Worm (Caenorhabditis elegans) whole organism, young adult: Measurements from ENCODE around the gene nduv-3.
A peak's percentile ranks its signal among the peaks of the same experiment; 100 is the strongest.

Source experiments
- B0261.1 ChIP-seq: sonication (generic microtip); optimal IDR thresholded peaks from 2 replicates; lab custom pipeline; 2016; ENCODE audit warnings: mild to moderate bottlenecking, missing genetic modification characterization, moderate library complexity, missing compliant biosample characterization
- C17E4.6 ChIP-seq: fragments of 200-800 bp; sonication (Bioruptor generic); IDR thresholded peaks from 2 replicates; pipeline ENCODE4 v1.3.6; 2022; ENCODE audit warnings: missing genetic modification reagents, missing genetic modification characterization, missing compliant biosample characterization
- F10E7.11 ChIP-seq: sonication (generic microtip); optimal IDR thresholded peaks from 2 replicates; lab custom pipeline; 2017; ENCODE audit warnings: mild to moderate bottlenecking, missing genetic modification characterization, moderate library complexity, missing compliant biosample characterization
- F33H1.4 ChIP-seq: fragments of 200-800 bp; sonication (Bioruptor generic); IDR thresholded peaks from 2 replicates; pipeline ENCODE4 v1.3.6; 2022; ENCODE audit warnings: missing genetic modification reagents, missing genetic modification characterization, missing compliant biosample characterization
- F49E8.2 ChIP-seq: sonication (generic microtip); optimal IDR thresholded peaks from 3 replicates; lab custom pipeline; 2017; ENCODE audit warnings: missing genetic modification characterization, mild to moderate bottlenecking, missing compliant biosample characterization, antibody characterized with exemption, moderate library complexity; ENCODE audit not compliant: insufficient read depth
- F57C9.4 ChIP-seq: sonication (generic microtip); optimal IDR thresholded peaks from 2 replicates; lab custom pipeline; 2017; ENCODE audit warnings: mild to moderate bottlenecking, missing genetic modification characterization, missing compliant biosample characterization
- T07F8.4 ChIP-seq: sonication (generic microtip); optimal IDR thresholded peaks from 2 replicates; lab custom pipeline; 2016; ENCODE audit warnings: mild to moderate bottlenecking, missing genetic modification characterization, moderate library complexity, missing compliant biosample characterization
- Y53G8AR.9 ChIP-seq: fragments of 200-800 bp; sonication (Bioruptor generic); conservative IDR thresholded peaks from 2 replicates; pipeline ENCODE4 v1.3.6; 2022; ENCODE audit warnings: missing genetic modification reagents, missing genetic modification characterization, missing compliant biosample characterization
- Y79H2A.3 ChIP-seq: fragments of 200-800 bp; sonication (Bioruptor generic); conservative IDR thresholded peaks from 2 replicates; pipeline ENCODE4 v1.3.6; 2022; ENCODE audit warnings: missing genetic modification reagents, missing genetic modification characterization, missing compliant biosample characterization
- ama-1 ChIP-seq, 3 experiments: fragments of 150-350 bp in 1 of 3; sonication (generic microtip) in 2 of 3; optimal IDR thresholded peaks; 2 replicates each; lab custom pipeline; 2014 to 2018; ENCODE audit warnings: missing biosample characterization in 2 of 3, missing genetic modification characterization in 2 of 3, missing genetic modification reagents in 2 of 3
- aptf-3 ChIP-seq: fragments of 200-800 bp; sonication (Bioruptor generic); IDR thresholded peaks from 2 replicates; pipeline ENCODE4 v1.3.6; 2022; ENCODE audit warnings: missing genetic modification characterization, missing compliant biosample characterization
- athp-1 ChIP-seq: sonication (generic microtip); optimal IDR thresholded peaks from 2 replicates; lab custom pipeline; 2017; ENCODE audit warnings: mild to moderate bottlenecking, missing genetic modification characterization, missing compliant biosample characterization
- attf-3 ChIP-seq: fragments of 200-800 bp; sonication (Bioruptor generic); conservative IDR thresholded peaks from 2 replicates; pipeline ENCODE4 v1.3.6; 2022; ENCODE audit warnings: missing genetic modification reagents, missing genetic modification characterization, missing compliant biosample characterization
- bed-1 ChIP-seq: fragments of 200-800 bp; sonication (Bioruptor generic); IDR thresholded peaks from 2 replicates; pipeline ENCODE4 v1.3.6; 2022; ENCODE audit warnings: missing genetic modification reagents, missing genetic modification characterization, missing compliant biosample characterization
- cebp-1 ChIP-seq, 2 experiments: fragments of 200-800 bp in 1 of 2; sonication (Bioruptor generic) in 1 of 2; sonication (generic microtip) in 1 of 2; IDR thresholded peaks in 1 of 2; optimal IDR thresholded peaks in 1 of 2; 2 replicates each; pipeline versions ENCODE4 v1.3.6 to Lab custom; 2017 to 2022; ENCODE audit warnings: missing compliant biosample characterization in 2 of 2, missing genetic modification characterization in 2 of 2, mild to moderate bottlenecking in 1 of 2, missing genetic modification reagents in 1 of 2, moderate library complexity in 1 of 2
- ceh-27 ChIP-seq: fragments of 200-800 bp; sonication (Bioruptor generic); optimal IDR thresholded peaks from 2 replicates; lab custom pipeline; 2018; ENCODE audit warnings: mild to moderate bottlenecking, missing genetic modification characterization, moderate library complexity, missing compliant biosample characterization
- ceh-40 ChIP-seq: fragments of 200-800 bp; sonication (Bioruptor generic); IDR thresholded peaks from 2 replicates; pipeline ENCODE4 v1.3.6; 2022; ENCODE audit warnings: missing genetic modification characterization, missing compliant biosample characterization
- ceh-58 ChIP-seq: fragments of 200-800 bp; sonication (Bioruptor generic); IDR thresholded peaks from 2 replicates; pipeline ENCODE4 v1.3.6; 2022; ENCODE audit warnings: missing genetic modification characterization, missing compliant biosample characterization
- chd-7 ChIP-seq: sonication (generic microtip); optimal IDR thresholded peaks from 2 replicates; lab custom pipeline; 2016; ENCODE audit warnings: mild to moderate bottlenecking, missing genetic modification characterization, moderate library complexity, missing compliant biosample characterization
- die-1 ChIP-seq: sonication (generic microtip); optimal IDR thresholded peaks from 2 replicates; lab custom pipeline; 2016; ENCODE audit warnings: missing genotype, mild to moderate bottlenecking, missing genetic modification characterization, missing compliant biosample characterization
- hmg-1.2 ChIP-seq: fragments of 200-800 bp; sonication (Bioruptor generic); IDR thresholded peaks from 2 replicates; pipeline ENCODE4 v1.3.6; 2022; ENCODE audit warnings: missing genetic modification reagents, missing genetic modification characterization, missing compliant biosample characterization
- let-607 ChIP-seq, 2 experiments: fragments of 200-800 bp in 1 of 2; sonication (Bioruptor generic) in 1 of 2; sonication (generic microtip) in 1 of 2; optimal IDR thresholded peaks; 2 replicates each; lab custom pipeline; 2016 to 2018; ENCODE audit warnings: mild to moderate bottlenecking in 2 of 2, missing compliant biosample characterization in 2 of 2, missing genetic modification characterization in 2 of 2, moderate library complexity in 2 of 2, missing genotype in 1 of 2
- lin-26 ChIP-seq: fragments of 200-800 bp; sonication (Bioruptor generic); IDR thresholded peaks from 2 replicates; pipeline ENCODE4 v1.3.6; 2022; ENCODE audit warnings: missing genetic modification reagents, missing genetic modification characterization, missing compliant biosample characterization
- lin-54 ChIP-seq: fragments of 200-800 bp; sonication (Bioruptor generic); optimal IDR thresholded peaks from 2 replicates; lab custom pipeline; 2018; ENCODE audit warnings: mild to moderate bottlenecking, missing genetic modification characterization, missing compliant biosample characterization
- lsl-1 ChIP-seq: fragments of 200-800 bp; sonication (Bioruptor generic); optimal IDR thresholded peaks from 2 replicates; lab custom pipeline; 2018; ENCODE audit warnings: mild to moderate bottlenecking, missing genetic modification characterization, moderate library complexity, missing compliant biosample characterization
- madf-6 ChIP-seq: fragments of 200-800 bp; sonication (Bioruptor generic); IDR thresholded peaks from 2 replicates; pipeline ENCODE4 v1.3.6; 2022; ENCODE audit warnings: missing genetic modification reagents, missing genetic modification characterization, missing compliant biosample characterization
- mcd-1 ChIP-seq: fragments of 200-800 bp; sonication (Bioruptor generic); IDR thresholded peaks from 2 replicates; pipeline ENCODE4 v1.3.6; 2022; ENCODE audit warnings: missing genetic modification reagents, missing genetic modification characterization, missing compliant biosample characterization
- mes-4 ChIP-seq: sonication (generic microtip); optimal IDR thresholded peaks from 2 replicates; lab custom pipeline; 2016; ENCODE audit warnings: missing genotype, missing genetic modification characterization, missing compliant biosample characterization
- mxl-1 ChIP-seq: sonication (generic microtip); optimal IDR thresholded peaks from 2 replicates; lab custom pipeline; 2016; ENCODE audit warnings: missing genetic modification characterization, missing compliant biosample characterization
- nfyb-1 ChIP-seq: fragments of 200-800 bp; sonication (Bioruptor generic); IDR thresholded peaks from 2 replicates; pipeline ENCODE4 v1.3.6; 2022; ENCODE audit warnings: missing genetic modification reagents, missing genetic modification characterization, missing compliant biosample characterization
- nhr-120 ChIP-seq: fragments of 200-800 bp; sonication (Bioruptor generic); IDR thresholded peaks from 2 replicates; pipeline ENCODE4 v1.3.6; 2022; ENCODE audit warnings: missing genetic modification characterization, missing compliant biosample characterization
- pbrm-1 ChIP-seq: fragments of 200-800 bp; sonication (Bioruptor generic); IDR thresholded peaks from 2 replicates; pipeline ENCODE4 v1.3.6; 2022; ENCODE audit warnings: missing genetic modification reagents, missing genetic modification characterization, missing compliant biosample characterization
- rcor-1 ChIP-seq: fragments of 200-800 bp; sonication (Bioruptor generic); IDR thresholded peaks from 2 replicates; pipeline ENCODE4 v1.3.6; 2022; ENCODE audit warnings: missing genetic modification reagents, missing genetic modification characterization, missing compliant biosample characterization
- repo-1 ChIP-seq: sonication (generic microtip); optimal IDR thresholded peaks from 2 replicates; lab custom pipeline; 2017; ENCODE audit warnings: mild to moderate bottlenecking, missing genetic modification characterization, missing compliant biosample characterization
- rpc-1 ChIP-seq, 2 experiments: fragments of 150-350 bp in 1 of 2; sonication (generic microtip) in 1 of 2; optimal IDR thresholded peaks; 2 replicates each; lab custom pipeline; 2014 to 2018; ENCODE audit warnings: missing biosample characterization in 1 of 2, missing genetic modification characterization in 1 of 2, missing genetic modification reagents in 1 of 2, missing genotype in 1 of 2
- sea-2 ChIP-seq: fragments of 200-800 bp; sonication (Bioruptor generic); IDR thresholded peaks from 2 replicates; pipeline ENCODE4 v1.3.6; 2022; ENCODE audit warnings: missing genetic modification characterization, missing compliant biosample characterization
- snpc-1.3 ChIP-seq: sonication (generic microtip); optimal IDR thresholded peaks from 2 replicates; lab custom pipeline; 2017; ENCODE audit warnings: missing genetic modification characterization, mild to moderate bottlenecking, missing compliant biosample characterization, antibody characterized with exemption, moderate library complexity, missing genotype, missing genetic modification reagents; ENCODE audit not compliant: insufficient read depth
- snpc-3.4 ChIP-seq: sonication (generic microtip); optimal IDR thresholded peaks from 2 replicates; lab custom pipeline; 2017; ENCODE audit warnings: missing genetic modification characterization, mild to moderate bottlenecking, missing compliant biosample characterization, antibody characterized with exemption, moderate library complexity, missing genotype, missing genetic modification reagents
- snpc-4 ChIP-seq, 5 experiments: fragments of 150-350 bp in 1 of 5; sonication (generic microtip) in 4 of 5; optimal IDR thresholded peaks; 2 replicates each; lab custom pipeline; 2014 to 2018; ENCODE audit warnings: missing genetic modification characterization in 5 of 5, missing biosample characterization in 3 of 5, antibody characterized with exemption in 2 of 5, mild to moderate bottlenecking in 2 of 5, missing compliant biosample characterization in 2 of 5, missing genotype in 2 of 5, moderate library complexity in 2 of 5, missing genetic modification reagents in 1 of 5
- sptf-2 ChIP-seq: fragments of 200-800 bp; sonication (Bioruptor generic); optimal IDR thresholded peaks from 2 replicates; lab custom pipeline; 2018; ENCODE audit warnings: mild to moderate bottlenecking, missing genetic modification characterization, missing compliant biosample characterization
- tbp1 ChIP-seq: fragments of 200-800 bp; sonication (Bioruptor generic); optimal IDR thresholded peaks from 2 replicates; lab custom pipeline; 2018; ENCODE audit warnings: mild to moderate bottlenecking, missing genetic modification characterization, missing compliant biosample characterization
- ztf-18 ChIP-seq: sonication (generic microtip); optimal IDR thresholded peaks from 2 replicates; lab custom pipeline; 2016; ENCODE audit warnings: missing genotype, mild to moderate bottlenecking, missing genetic modification characterization, missing compliant biosample characterization
- ztf-22 ChIP-seq: fragments of 200-800 bp; sonication (Bioruptor generic); optimal IDR thresholded peaks from 2 replicates; lab custom pipeline; 2018; ENCODE audit warnings: mild to moderate bottlenecking, missing genetic modification characterization, moderate library complexity, missing compliant biosample characterization
- ztf-3 ChIP-seq: fragments of 200-800 bp; sonication (Bioruptor generic); optimal IDR thresholded peaks from 2 replicates; lab custom pipeline; 2018; ENCODE audit warnings: mild to moderate bottlenecking, missing genetic modification characterization, missing compliant biosample characterization

The nduv-3 gene

DNA sequence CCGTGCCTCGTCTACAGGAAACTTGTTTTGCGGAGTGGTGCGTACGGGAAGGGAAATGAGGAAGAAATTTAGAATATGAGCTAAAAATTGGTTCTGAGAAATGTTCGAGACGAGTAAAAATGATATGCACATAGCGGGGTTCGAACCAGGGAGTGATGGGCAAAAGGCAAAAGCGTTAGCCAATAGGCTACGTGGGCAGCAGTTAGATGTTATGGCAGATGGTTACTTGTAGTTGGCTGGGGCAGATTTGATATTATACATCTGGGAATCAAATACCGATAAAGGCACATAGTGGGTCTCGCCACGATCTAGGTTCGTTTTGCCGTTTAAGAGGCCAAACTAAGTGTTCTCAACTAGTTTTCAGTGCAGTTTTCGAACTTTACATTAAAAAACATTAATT, 16.2 kb downstream of the nduv-3 start:
- TF ChIP-seq F57C9.4 (tag; lab: Kevin White, UChicago) (no peak), T07F8.4 (tag; lab: Kevin White, UChicago) (peak; percentile 61), C17E4.6 (0 out of 2 replicates have a peak, but pooled peaks have one; percentile 13), hmg-1.2 (GFP tag; lab: Robert Waterston, UW) (peak; percentile 53), ceh-58 (0 out of 2 replicates have a peak, but pooled peaks have one; percentile 83), ceh-27 (GFP tag; lab: Kevin White, UChicago) (peak; percentile 15), sptf-2 (GFP tag; lab: Kevin White, UChicago) (peak; percentile 42), die-1 (peak; percentile 93), ceh-40 (GFP tag; lab: Robert Waterston, UW) (0 out of 2 replicates have a peak, but pooled peaks have one; percentile 30), mxl-1 (tag; lab: Kevin White, UChicago) (peak; percentile 81), attf-3 (GFP tag; lab: Robert Waterston, UW) (peak; percentile 36; the same call in 1 of the 2 replicates), chd-7 (tag; lab: Kevin White, UChicago) (peak; percentile 46), lin-54 (GFP tag; lab: Kevin White, UChicago) (peak; percentile 52), F49E8.2 (tag; lab: Kevin White, UChicago) (peak; percentile 47), snpc-4 (GFP tag; optimal IDR thresholded peaks at IDR 0.05; lab: Kevin White, UChicago) (peak; percentile 23), snpc-4 (tag; optimal IDR thresholded peaks at IDR 0.05; lab: Kevin White, UChicago) (peak in 3 of 4 experiments; percentile 11 to 37 (median 15)), mcd-1 (GFP tag; lab: Robert Waterston, UW) (0 out of 2 replicates have a peak, but pooled peaks have one; percentile 26), B0261.1 (tag; lab: Kevin White, UChicago) (peak; percentile 87), rcor-1 (GFP tag; lab: Robert Waterston, UW) (0 out of 2 replicates have a peak, but pooled peaks have one; percentile 28), sea-2 (GFP tag; lab: Robert Waterston, UW) (no peak), F33H1.4 (GFP tag; lab: Robert Waterston, UW) (peak; percentile 36; the same call in 1 of the 2 replicates), Y79H2A.3 (GFP tag; lab: Robert Waterston, UW) (0 out of 2 replicates have a peak, but pooled peaks have one; percentile 11), rpc-1 (optimal IDR thresholded peaks at IDR 0.05; lab: Kevin White, UChicago) (peak; percentile 76), rpc-1 (tag; optimal IDR thresholded peaks at IDR 0.05; lab: Kevin White, UChicago) (peak; percentile 86), tbp1 (GFP tag; lab: Kevin White, UChicago) (peak; percentile 97), aptf-3 (GFP tag; lab: Robert Waterston, UW) (0 out of 2 replicates have a peak, but pooled peaks have one; percentile 37), cebp-1 (GFP tag; IDR thresholded peaks at IDR 0.05; lab: Robert Waterston, UW) (no peak), cebp-1 (tag; optimal IDR thresholded peaks at IDR 0.05; lab: Kevin White, UChicago) (peak; percentile 51), lsl-1 (GFP tag; lab: Kevin White, UChicago) (peak; percentile 24), let-607 (tag; optimal IDR thresholded peaks at IDR 0.05; lab: Kevin White, UChicago) (peak in 1 of 2 experiments; percentile 32), ztf-3 (GFP tag; lab: Kevin White, UChicago) (no peak), mes-4 (tag; lab: Kevin White, UChicago) (peak; percentile 16), nfyb-1 (peak; percentile 79), snpc-3.4 (tag; lab: Kevin White, UChicago) (peak; percentile 13), ztf-22 (GFP tag; lab: Kevin White, UChicago) (no peak), Y53G8AR.9 (GFP tag; lab: Robert Waterston, UW) (0 out of 2 replicates have a peak, but pooled peaks have one; percentile 22), snpc-1.3 (tag; lab: Kevin White, UChicago) (peak; percentile 65), ztf-18 (peak; percentile 64), nhr-120 (GFP tag; lab: Robert Waterston, UW) (no peak), bed-1 (GFP tag; lab: Robert Waterston, UW) (0 out of 2 replicates have a peak, but pooled peaks have one; percentile 26), pbrm-1 (GFP tag; lab: Robert Waterston, UW) (0 out of 2 replicates have a peak, but pooled peaks have one; percentile 43), repo-1 (peak; percentile 37), lin-26 (GFP tag; lab: Robert Waterston, UW) (peak; percentile 92), ama-1 (optimal IDR thresholded peaks at IDR 0.05; lab: Kevin White, UChicago) (no peak), ama-1 (GFP tag; optimal IDR thresholded peaks at IDR 0.05; lab: Kevin White, UChicago) (peak in 1 of 2 experiments; percentile 49), madf-6 (GFP tag; lab: Robert Waterston, UW) (peak; percentile 67), athp-1 (tag; lab: Kevin White, UChicago) (peak; percentile 60), F10E7.11 (tag; lab: Kevin White, UChicago) (no peak)
